Fruit fly (Drosophila melanogaster) whole organism, adult: ENCODE measurements around the gene Tfb5.
A peak's percentile ranks its signal among the peaks of the same experiment; 100 is the strongest.

Experiments
- CG11617 ChIP-seq: fragments of 200-800 bp; sonication (Bioruptor generic); optimal IDR thresholded peaks from 2 replicates; lab custom pipeline; 2017; ENCODE audit warnings: mild to moderate bottlenecking, missing biosample characterization, missing genetic modification reagents, missing genetic modification characterization
- CG12768 ChIP-seq: fragments of 200-800 bp; sonication (Bioruptor generic); optimal IDR thresholded peaks from 2 replicates; lab custom pipeline; 2017; ENCODE audit warnings: missing biosample characterization, missing genetic modification characterization, mild to moderate bottlenecking, moderate library complexity, missing genetic modification reagents
- CG14711 ChIP-seq: fragments of 200-800 bp; sonication (Bioruptor generic); optimal IDR thresholded peaks from 2 replicates; lab custom pipeline; 2018; ENCODE audit warnings: missing biosample characterization, mild to moderate bottlenecking, missing genetic modification characterization, moderate library complexity
- CG1620 ChIP-seq: fragments of 200-800 bp; sonication (Bioruptor generic); optimal IDR thresholded peaks from 2 replicates; lab custom pipeline; 2016; ENCODE audit warnings: missing biosample characterization, missing genetic modification characterization
- CG33017 ChIP-seq: fragments of 200-800 bp; sonication (Bioruptor generic); optimal IDR thresholded peaks from 2 replicates; lab custom pipeline; 2018; ENCODE audit warnings: missing biosample characterization, mild to moderate bottlenecking, missing genetic modification characterization, moderate library complexity
- CG5204 ChIP-seq: fragments of 200-800 bp; sonication (Bioruptor generic); optimal IDR thresholded peaks from 2 replicates; lab custom pipeline; 2016; ENCODE audit warnings: missing biosample characterization, missing genetic modification characterization
- CG7045 ChIP-seq: fragments of 200-800 bp; sonication (Bioruptor generic); optimal IDR thresholded peaks from 2 replicates; lab custom pipeline; 2017; ENCODE audit warnings: missing biosample characterization, mild to moderate bottlenecking, missing genetic modification characterization
- CG7101 ChIP-seq: fragments of 200-800 bp; sonication (Bioruptor generic); optimal IDR thresholded peaks from 2 replicates; lab custom pipeline; 2018; ENCODE audit warnings: missing biosample characterization, mild to moderate bottlenecking, missing genetic modification characterization, moderate library complexity
- Clk ChIP-seq: fragments of 200-800 bp; sonication (Bioruptor generic); optimal IDR thresholded peaks from 2 replicates; lab custom pipeline; 2017; ENCODE audit warnings: missing biosample characterization, missing genetic modification characterization
- Crg-1 ChIP-seq: fragments of 200-800 bp; sonication (Bioruptor generic); optimal IDR thresholded peaks from 2 replicates; lab custom pipeline; 2016; ENCODE audit warnings: missing biosample characterization, missing genetic modification characterization
- Hr96 ChIP-seq: fragments of 200-800 bp; sonication (Bioruptor generic); optimal IDR thresholded peaks from 2 replicates; lab custom pipeline; 2016; ENCODE audit warnings: missing biosample characterization, missing genetic modification characterization
- Mnt ChIP-seq: fragments of 200-800 bp; sonication (Bioruptor generic); optimal IDR thresholded peaks from 2 replicates; lab custom pipeline; 2016; ENCODE audit warnings: missing biosample characterization, mild to moderate bottlenecking, missing genetic modification characterization
- bab1 ChIP-seq: fragments of 200-800 bp; sonication (Bioruptor generic); optimal IDR thresholded peaks from 3 replicates; lab custom pipeline; 2019; ENCODE audit warnings: missing biosample characterization, mild to moderate bottlenecking, missing genetic modification characterization, moderate library complexity
- cic ChIP-seq: fragments of 200-800 bp; sonication (Bioruptor generic); optimal IDR thresholded peaks from 2 replicates; lab custom pipeline; 2017; ENCODE audit warnings: missing biosample characterization, mild to moderate bottlenecking, missing genetic modification characterization, moderate library complexity
- cnc ChIP-seq, 2 experiments: fragments of >200 bp; optimal IDR thresholded peaks; 2 replicates each; lab custom pipeline; 2017
- kay ChIP-seq: fragments of 200-800 bp; sonication (Bioruptor generic); peaks from one replicate; lab custom pipeline; 2016; ENCODE audit warnings: missing biosample characterization, missing genetic modification characterization, borderline replicate concordance
- ovo ChIP-seq: fragments of 200-800 bp; sonication (Bioruptor generic); optimal IDR thresholded peaks from 2 replicates; lab custom pipeline; 2016; ENCODE audit warnings: missing biosample characterization, missing genetic modification characterization
- pad ChIP-seq: fragments of 200-800 bp; sonication (Bioruptor generic); optimal IDR thresholded peaks from 3 replicates; lab custom pipeline; 2017; ENCODE audit warnings: missing biosample characterization, missing genetic modification characterization, mild to moderate bottlenecking, moderate library complexity, missing genetic modification reagents
- tj ChIP-seq: fragments of 200-800 bp; sonication (Bioruptor generic); optimal IDR thresholded peaks from 3 replicates; lab custom pipeline; 2017; ENCODE audit warnings: missing biosample characterization, mild to moderate bottlenecking, missing genetic modification characterization, moderate library complexity
- toe ChIP-seq: fragments of 200-800 bp; sonication (Bioruptor generic); optimal IDR thresholded peaks from 2 replicates; lab custom pipeline; 2016; ENCODE audit warnings: missing biosample characterization, missing genetic modification characterization

The Tfb5 gene

DNA sequence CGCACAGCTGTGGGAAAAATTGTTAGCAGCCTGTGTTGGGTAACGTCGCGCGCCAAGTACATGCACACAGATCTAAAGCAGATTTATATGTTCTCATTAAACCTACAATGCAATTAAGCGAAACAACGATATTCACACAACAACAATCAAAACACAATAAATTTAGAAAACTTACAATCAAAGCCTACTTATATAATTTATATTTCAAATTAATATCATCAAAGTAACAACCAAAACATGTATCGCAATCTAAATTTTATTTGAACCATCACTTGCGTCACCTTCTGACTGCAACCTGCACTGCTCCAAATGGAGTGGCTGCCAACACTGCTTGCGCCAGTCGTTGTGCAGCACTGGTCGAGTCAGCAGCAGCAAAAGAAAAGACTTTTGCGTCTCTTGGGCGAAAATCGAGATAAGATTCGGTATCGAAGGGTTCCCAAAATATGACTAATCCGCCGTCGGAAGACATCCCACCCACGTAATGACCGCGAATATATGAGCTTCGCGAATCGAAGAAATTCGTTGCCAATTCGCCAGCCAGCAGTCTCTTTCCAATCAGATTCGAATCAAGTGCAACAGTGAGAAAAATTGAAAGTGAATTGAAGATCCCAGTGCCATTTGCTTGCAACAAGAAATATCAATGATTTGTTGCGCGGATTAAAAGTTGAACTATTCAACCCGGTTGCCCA is 29.2 kb downstream of the Tfb5 start, which contains the start of the genes CG8892 and CG34126:
CG8892 (minus strand) TSS at position 315 of the 689 bp plus-strand sequence.
CG34126 (plus strand) TSS at position 337 of the 689 bp plus-strand sequence.
- TF ChIP-seq Mnt (GFP tag; lab: Kevin White, UChicago): peak; percentile 97
- peak; percentile 99 for TF ChIP-seq Clk (GFP tag; lab: Kevin White, UChicago)
- TF ChIP-seq CG12768: peak; percentile 99
- TF ChIP-seq CG33017 (tag; lab: Kevin White, UChicago): peak; percentile 96
- peak; percentile 95 for TF ChIP-seq CG14711 (tag; lab: Kevin White, UChicago)
- TF ChIP-seq bab1 (GFP tag; lab: Kevin White, UChicago): peak; percentile 95
- peak; percentile 99 for TF ChIP-seq toe
- TF ChIP-seq Hr96 (GFP tag; lab: Kevin White, UChicago): peak; percentile 96
- peak; percentile 98 for TF ChIP-seq CG7101 (tag; lab: Kevin White, UChicago)
- peak; percentile 98 for TF ChIP-seq CG5204 (GFP tag; lab: Kevin White, UChicago)
- TF ChIP-seq tj (GFP tag; lab: Kevin White, UChicago): peak; percentile 90
- TF ChIP-seq ovo (GFP tag; lab: Kevin White, UChicago): peak; percentile 99
- no peak for TF ChIP-seq kay
- TF ChIP-seq CG1620 (GFP tag; lab: Kevin White, UChicago): peak; percentile 99
- TF ChIP-seq cnc (optimal IDR thresholded peaks at IDR 0.05; lab: Kevin White, UChicago): no peak
- TF ChIP-seq Crg-1 (GFP tag; lab: Kevin White, UChicago): peak; percentile 99
- TF ChIP-seq CG11617 (GFP tag; lab: Kevin White, UChicago): peak; percentile 99
- TF ChIP-seq cic (GFP tag; lab: Kevin White, UChicago): peak; percentile 89
- TF ChIP-seq CG7045 (GFP tag; lab: Kevin White, UChicago): peak; percentile 97
- peak; percentile 96 for TF ChIP-seq pad

DNA sequence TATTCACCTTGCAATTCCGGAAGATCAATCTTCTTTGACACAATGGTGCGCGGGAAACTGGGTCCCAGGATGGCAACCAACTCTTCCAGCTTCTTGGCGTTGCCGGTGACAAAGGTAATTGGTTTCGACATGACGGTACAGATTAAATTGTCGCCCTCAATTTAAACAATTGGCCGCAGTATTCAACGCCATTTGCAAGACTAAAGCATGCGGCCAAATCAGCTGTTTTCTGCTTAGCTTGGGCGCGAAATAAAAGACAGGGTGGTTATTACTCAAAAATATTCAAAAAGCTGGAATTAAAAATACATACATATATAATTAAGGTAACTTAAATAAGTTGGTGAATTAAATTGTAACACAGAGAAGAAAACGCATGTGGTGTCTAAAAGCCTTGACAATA is 31.5 kb downstream of the Tfb5 start, which contains the start of gene CG8891:
CG8891 (minus strand) TSS at position 242 of the 400 bp plus-strand sequence.
- TF ChIP-seq bab1 (GFP tag; lab: Kevin White, UChicago) (peak; percentile 14), Mnt (GFP tag; lab: Kevin White, UChicago) (peak; percentile 51), tj (GFP tag; lab: Kevin White, UChicago) (no peak)

- peak; percentile 92 for TF ChIP-seq Crg-1 (GFP tag; lab: Kevin White, UChicago)
- peak; percentile 86 for TF ChIP-seq Mnt (GFP tag; lab: Kevin White, UChicago)
- TF ChIP-seq CG14711 (tag; lab: Kevin White, UChicago): peak; percentile 89
- TF ChIP-seq CG7101 (tag; lab: Kevin White, UChicago): peak; percentile 93
- peak; percentile 86 for TF ChIP-seq pad
- no peak for TF ChIP-seq toe
- peak; percentile 95 for TF ChIP-seq CG1620 (GFP tag; lab: Kevin White, UChicago)
- no peak for TF ChIP-seq cnc (optimal IDR thresholded peaks at IDR 0.05; lab: Kevin White, UChicago)
- no peak for TF ChIP-seq kay
- no peak for TF ChIP-seq Hr96 (GFP tag; lab: Kevin White, UChicago)
- peak; percentile 95 for TF ChIP-seq CG11617 (GFP tag; lab: Kevin White, UChicago)
- peak; percentile 83 for TF ChIP-seq ovo (GFP tag; lab: Kevin White, UChicago)
- peak; percentile 89 for TF ChIP-seq CG33017 (tag; lab: Kevin White, UChicago)
- peak; percentile 96 for TF ChIP-seq CG12768
- peak; percentile 95 for TF ChIP-seq tj (GFP tag; lab: Kevin White, UChicago)
- peak; percentile 84 for TF ChIP-seq cic (GFP tag; lab: Kevin White, UChicago)
- peak; percentile 90 for TF ChIP-seq Clk (GFP tag; lab: Kevin White, UChicago)
- TF ChIP-seq bab1 (GFP tag; lab: Kevin White, UChicago): peak; percentile 95
- peak; percentile 94 for TF ChIP-seq CG7045 (GFP tag; lab: Kevin White, UChicago)
- TF ChIP-seq CG5204 (GFP tag; lab: Kevin White, UChicago): no peak
These were observed 33.6 kb downstream of the Tfb5 start, which contains the start of the genes Gmd and CG3792 for dm6 chr2L:4976988-4977551. TSS of gene Gmd (minus strand) at chr2L:4977023. TSS of gene CG3792 (plus strand) at chr2L:4977312.

dm6 chr2L:4973731-4974415 is 36.8 kb downstream of the Tfb5 start, which contains the start of gene mRpL28:
TSS of gene mRpL28 (plus strand) at chr2L:4973976.
- TF ChIP-seq Mnt (GFP tag; lab: Kevin White, UChicago) (peak; percentile 44), CG14711 (tag; lab: Kevin White, UChicago) (peak; percentile 94), CG1620 (GFP tag; lab: Kevin White, UChicago) (no peak), CG7101 (tag; lab: Kevin White, UChicago) (peak; percentile 15), tj (GFP tag; lab: Kevin White, UChicago) (peak; percentile 2), cic (GFP tag; lab: Kevin White, UChicago) (no peak), CG11617 (GFP tag; lab: Kevin White, UChicago) (peak; percentile 11), bab1 (GFP tag; lab: Kevin White, UChicago) (peak; percentile 65), Crg-1 (GFP tag; lab: Kevin White, UChicago) (no peak), Clk (GFP tag; lab: Kevin White, UChicago) (no peak)

dm6 chr2L:4971329-4971798 is 39.3 kb downstream of the Tfb5 start, which contains the start of gene CG14043:
TSS of gene CG14043 (plus strand) at chr2L:4971702.
- TF ChIP-seq pad (peak; percentile 26), CG5204 (GFP tag; lab: Kevin White, UChicago) (no peak), bab1 (GFP tag; lab: Kevin White, UChicago) (peak; percentile 74), cic (GFP tag; lab: Kevin White, UChicago) (peak; percentile 46), CG14711 (tag; lab: Kevin White, UChicago) (peak; percentile 66), tj (GFP tag; lab: Kevin White, UChicago) (peak; percentile 14), CG7101 (tag; lab: Kevin White, UChicago) (peak; percentile 25), CG33017 (tag; lab: Kevin White, UChicago) (no peak), Mnt (GFP tag; lab: Kevin White, UChicago) (peak; percentile 72), Clk (GFP tag; lab: Kevin White, UChicago) (no peak), CG11617 (GFP tag; lab: Kevin White, UChicago) (peak; percentile 19), cnc (optimal IDR thresholded peaks at IDR 0.05; lab: Kevin White, UChicago) (no peak), CG12768 (no peak), kay (no peak), Hr96 (GFP tag; lab: Kevin White, UChicago) (no peak), CG7045 (GFP tag; lab: Kevin White, UChicago) (no peak), toe (no peak), ovo (GFP tag; lab: Kevin White, UChicago) (no peak), Crg-1 (GFP tag; lab: Kevin White, UChicago) (peak; percentile 29), CG1620 (GFP tag; lab: Kevin White, UChicago) (peak; percentile 50)
